Worm (Caenorhabditis elegans): ENCODE measurements around the gene math-48.

Gene math-48

DNA sequence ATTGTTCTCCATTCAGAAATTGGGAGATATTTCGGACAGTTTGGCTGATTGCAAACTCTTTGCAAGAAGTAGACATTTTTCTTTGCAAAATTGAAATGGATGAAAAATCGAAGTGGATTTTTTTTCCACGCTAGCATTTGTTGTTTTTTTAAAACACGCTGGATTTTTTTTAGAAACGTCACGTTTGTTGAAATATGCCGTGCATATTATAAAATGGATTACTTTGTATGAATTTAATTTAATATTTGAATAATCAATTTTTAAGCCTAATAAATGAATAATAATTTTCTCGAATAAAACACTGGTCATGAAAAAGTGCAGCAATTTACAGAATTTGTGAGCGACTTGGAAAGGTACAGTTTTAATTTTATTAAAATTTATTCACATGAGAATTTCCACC, 1.2 kb downstream of the math-48 start, which contains the start of gene ZK250.14:
Gene ZK250.14, minus strand, starts transcription at position 101 of the 400 bp plus-strand sequence.
- TF ChIP-seq mep-1 (tag; optimal IDR thresholded peaks at IDR 0.05) (no peak), nhr-237 (tag; optimal IDR thresholded peaks at IDR 0.05) (no peak), ces-1 (GFP tag; optimal IDR thresholded peaks at IDR 0.05) (no peak), elt-3 (tag; optimal IDR thresholded peaks at IDR 0.05) (no peak), nhr-28 (tag; optimal IDR thresholded peaks at IDR 0.05) (no peak), drap-1 (GFP tag; optimal IDR thresholded peaks at IDR 0.05) (no peak), hlh-1 (tag; optimal IDR thresholded peaks at IDR 0.05) (no peak)

DNA sequence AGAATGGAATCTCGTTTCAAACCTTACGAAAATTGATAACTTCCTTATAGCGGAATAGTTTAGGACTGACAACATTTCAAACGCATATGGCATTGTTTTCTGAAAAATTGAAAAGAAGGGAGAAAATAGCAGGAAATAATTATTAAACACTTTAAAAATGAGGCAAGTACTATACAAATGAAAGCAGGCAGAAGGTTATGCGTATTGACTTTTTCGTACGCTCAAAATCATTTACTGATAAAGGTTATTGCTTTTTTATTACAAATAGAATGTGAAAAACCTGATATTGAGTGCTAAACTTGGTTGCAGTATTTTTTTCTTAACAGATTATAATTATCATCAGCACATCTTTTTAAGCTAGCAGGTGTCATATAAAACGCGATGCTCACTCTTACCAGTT, 6.7 kb downstream of the math-48 start, which contains the start of gene ZK250.13:
Gene ZK250.13, minus strand, starts transcription at position 101 of the 400 bp plus-strand sequence.
- TF ChIP-seq unc-120 (tag; optimal IDR thresholded peaks at IDR 0.05; ENCODE audit: poor library complexity, severe bottlenecking) (no peak), nhr-76 (tag; optimal IDR thresholded peaks at IDR 0.05) (no peak), tbx-8 (GFP tag; optimal IDR thresholded peaks at IDR 0.05) (no peak), ceh-39 (tag; optimal IDR thresholded peaks at IDR 0.05) (no peak), zip-8 (tag; optimal IDR thresholded peaks at IDR 0.05) (no peak), sptf-1 (tag; optimal IDR thresholded peaks at IDR 0.05) (no peak), flh-1 (GFP tag; optimal IDR thresholded peaks at IDR 0.05) (no peak), bed-3 (GFP tag; optimal IDR thresholded peaks at IDR 0.05) (no peak), elt-1 (tag; optimal IDR thresholded peaks at IDR 0.05; ENCODE audit: borderline replicate concordance, insufficient read depth) (no peak), lsy-2 (tag; optimal IDR thresholded peaks at IDR 0.05) (no peak), unc-39 (tag; optimal IDR thresholded peaks at IDR 0.05) (no peak), M03D4.4 (tag; optimal IDR thresholded peaks at IDR 0.05) (no peak), nhr-28 (tag; optimal IDR thresholded peaks at IDR 0.05) (no peak), ham-2 (GFP tag; optimal IDR thresholded peaks at IDR 0.05) (no peak), unc-62 (GFP tag; optimal IDR thresholded peaks at IDR 0.05) (no peak), lin-13 (tag; optimal IDR thresholded peaks at IDR 0.05) (no peak), drap-1 (GFP tag; optimal IDR thresholded peaks at IDR 0.05) (no peak), ces-1 (GFP tag; optimal IDR thresholded peaks at IDR 0.05) (no peak), mls-2 (tag; optimal IDR thresholded peaks at IDR 0.05) (no peak)

DNA sequence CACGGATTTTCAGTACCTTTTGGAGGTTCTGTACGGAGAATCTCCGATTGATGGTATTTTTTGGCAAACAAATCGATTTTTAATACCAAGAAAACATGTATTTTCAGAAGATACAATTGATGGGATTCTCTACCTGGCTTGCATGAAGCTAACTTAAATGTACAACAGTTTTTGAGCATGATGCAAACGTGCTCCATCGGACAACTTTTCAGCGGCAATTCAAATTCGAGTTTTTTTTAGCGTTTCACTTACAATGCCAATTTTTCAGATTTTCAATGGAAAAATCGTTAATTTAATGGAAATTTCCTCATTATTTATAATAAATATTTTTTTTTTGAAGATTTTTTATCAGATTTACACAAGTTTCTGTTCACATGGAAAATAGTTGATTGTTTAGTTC, 17.7 kb downstream of the math-48 start:
- no peak for TF ChIP-seq bed-3 (GFP tag; optimal IDR thresholded peaks at IDR 0.05)
- no peak for TF ChIP-seq unc-39 (tag; optimal IDR thresholded peaks at IDR 0.05)
- TF ChIP-seq mep-1 (tag; optimal IDR thresholded peaks at IDR 0.05) = no peak
- TF ChIP-seq snpc-4 (tag; optimal IDR thresholded peaks at IDR 0.05) = no peak
- no peak for TF ChIP-seq nhr-237 (tag; optimal IDR thresholded peaks at IDR 0.05)
- no peak for TF ChIP-seq cnd-1 (tag; optimal IDR thresholded peaks at IDR 0.05)
- no peak for TF ChIP-seq zip-8 (tag; optimal IDR thresholded peaks at IDR 0.05)
- no peak for TF ChIP-seq elt-1 (tag; optimal IDR thresholded peaks at IDR 0.05; ENCODE audit: borderline replicate concordance, insufficient read depth)
- TF ChIP-seq pha-4 (tag; optimal IDR thresholded peaks at IDR 0.05) = no peak
- TF ChIP-seq lsy-2 (tag; optimal IDR thresholded peaks at IDR 0.05) = no peak
- TF ChIP-seq drap-1 (GFP tag; optimal IDR thresholded peaks at IDR 0.05) = no peak
- no peak for TF ChIP-seq unc-120 (tag; optimal IDR thresholded peaks at IDR 0.05; ENCODE audit: poor library complexity, severe bottlenecking)
- no peak for TF ChIP-seq flh-1 (GFP tag; optimal IDR thresholded peaks at IDR 0.05)
- no peak for TF ChIP-seq nhr-76 (tag; optimal IDR thresholded peaks at IDR 0.05)
- TF ChIP-seq unc-62 (GFP tag; optimal IDR thresholded peaks at IDR 0.05) = no peak
- TF ChIP-seq ztf-11 (tag; optimal IDR thresholded peaks at IDR 0.05) = no peak
- no peak for TF ChIP-seq lin-13 (tag; optimal IDR thresholded peaks at IDR 0.05)
- no peak for TF ChIP-seq nhr-2 (tag; optimal IDR thresholded peaks at IDR 0.05)

DNA sequence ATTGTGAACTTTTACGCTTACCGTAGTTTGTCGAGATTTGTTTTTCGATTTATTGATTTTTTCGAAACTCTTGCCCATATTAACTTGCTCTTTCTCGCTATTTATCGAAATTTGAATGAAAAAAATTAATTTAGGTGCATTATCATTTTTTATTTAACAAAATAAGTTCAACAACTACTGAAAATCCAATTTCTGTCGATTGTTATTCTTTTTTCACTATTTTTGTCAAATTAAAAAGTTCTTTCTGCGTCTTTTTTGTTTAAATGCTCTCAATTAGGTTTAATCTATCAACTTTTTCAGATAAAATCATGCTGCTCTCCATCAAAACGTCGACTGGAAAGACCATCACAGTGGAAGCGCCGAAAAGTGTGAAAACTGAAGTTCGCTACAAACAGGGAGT, 20.2 kb downstream of the math-48 start, which contains the start of gene F52C6.2:
Gene F52C6.2, plus strand, starts transcription at position 301 of the 400 bp plus-strand sequence.
- TF ChIP-seq lin-32 (GFP tag; optimal IDR thresholded peaks at IDR 0.05) = no peak
- no peak for TF ChIP-seq unc-62 (GFP tag; optimal IDR thresholded peaks at IDR 0.05)
- TF ChIP-seq mab-5 (tag; optimal IDR thresholded peaks at IDR 0.05) = no peak
- no peak for TF ChIP-seq zip-8 (tag; optimal IDR thresholded peaks at IDR 0.05)
- no peak for TF ChIP-seq drap-1 (GFP tag; optimal IDR thresholded peaks at IDR 0.05)
- TF ChIP-seq unc-39 (tag; optimal IDR thresholded peaks at IDR 0.05) = no peak
- no peak for TF ChIP-seq mls-2 (tag; optimal IDR thresholded peaks at IDR 0.05)

DNA sequence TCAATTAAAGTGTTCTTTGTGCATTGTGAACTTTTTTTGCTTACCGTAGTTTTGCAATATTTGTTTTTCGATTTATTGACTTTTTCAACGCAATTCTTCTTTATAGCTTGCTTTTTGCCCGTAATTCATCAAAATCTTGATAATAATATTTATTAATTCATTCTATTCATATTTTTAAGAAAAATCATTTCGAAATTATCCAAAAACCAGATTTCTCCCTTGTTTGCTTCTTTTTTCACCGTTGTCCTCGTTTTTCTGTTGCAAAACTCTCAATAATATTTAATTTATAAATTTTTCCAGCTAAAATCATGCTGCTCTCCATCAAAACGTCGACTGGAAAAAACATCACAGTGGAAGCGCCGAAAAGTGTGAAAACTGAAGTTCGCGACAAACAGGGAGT, 21.9 kb downstream of the math-48 start, which contains the start of gene F52C6.3:
Gene F52C6.3, plus strand, starts transcription at position 301 of the 400 bp plus-strand sequence.
- TF ChIP-seq drap-1 (GFP tag; optimal IDR thresholded peaks at IDR 0.05) = no peak
- no peak for TF ChIP-seq hlh-1 (tag; optimal IDR thresholded peaks at IDR 0.05)
- no peak for TF ChIP-seq bed-3 (GFP tag; optimal IDR thresholded peaks at IDR 0.05)
- TF ChIP-seq M03D4.4 (tag; optimal IDR thresholded peaks at IDR 0.05) = no peak
- no peak for TF ChIP-seq cnd-1 (tag; optimal IDR thresholded peaks at IDR 0.05)
- TF ChIP-seq ceh-43 (GFP tag; optimal IDR thresholded peaks at IDR 0.05) = no peak
- TF ChIP-seq ham-2 (GFP tag; optimal IDR thresholded peaks at IDR 0.05) = no peak
- no peak for TF ChIP-seq mab-5 (tag; optimal IDR thresholded peaks at IDR 0.05)
- TF ChIP-seq mls-2 (tag; optimal IDR thresholded peaks at IDR 0.05) = no peak
- TF ChIP-seq unc-120 (tag; optimal IDR thresholded peaks at IDR 0.05; ENCODE audit: poor library complexity, severe bottlenecking) = no peak
- no peak for TF ChIP-seq ces-1 (GFP tag; optimal IDR thresholded peaks at IDR 0.05)
- TF ChIP-seq tbx-8 (GFP tag; optimal IDR thresholded peaks at IDR 0.05) = no peak
- TF ChIP-seq flh-1 (GFP tag; optimal IDR thresholded peaks at IDR 0.05) = no peak
- TF ChIP-seq blmp-1 (tag; optimal IDR thresholded peaks at IDR 0.05) = no peak
- TF ChIP-seq elt-1 (tag; optimal IDR thresholded peaks at IDR 0.05; ENCODE audit: borderline replicate concordance, insufficient read depth) = no peak
- no peak for TF ChIP-seq nhr-237 (tag; optimal IDR thresholded peaks at IDR 0.05)
- no peak for TF ChIP-seq zip-8 (tag; optimal IDR thresholded peaks at IDR 0.05)
- no peak for TF ChIP-seq lsy-2 (tag; optimal IDR thresholded peaks at IDR 0.05)
- TF ChIP-seq nhr-12 (tag; optimal IDR thresholded peaks at IDR 0.05) = no peak
